Fruit fly (Drosophila melanogaster) whole organism, embryonic: ENCODE measurements around the gene nanos.

ENCODE experiments used
- Adf1 ChIP-seq: fragments of 200-800 bp; sonication (Bioruptor generic); IDR thresholded peaks from 2 replicates; pipeline ENCODE4 v1.3.6; 2022; ENCODE audit warnings: missing biosample characterization, missing genetic modification characterization
- Atf6 ChIP-seq: fragments of 200-800 bp; sonication (Bioruptor generic); IDR thresholded peaks from 2 replicates; pipeline ENCODE4 v1.3.6; 2022; ENCODE audit warnings: missing biosample characterization, missing genetic modification characterization
- B-H2 ChIP-seq: fragments of 200-800 bp; sonication (Bioruptor generic); optimal IDR thresholded peaks from 2 replicates; lab custom pipeline; 2018; ENCODE audit warnings: missing biosample characterization, mild to moderate bottlenecking, missing genetic modification characterization
- Blimp-1 ChIP-seq: fragments of 200-800 bp; sonication (Bioruptor generic); optimal IDR thresholded peaks from 3 replicates; lab custom pipeline; 2018; ENCODE audit warnings: missing biosample characterization, missing genetic modification characterization, mild to moderate bottlenecking, moderate library complexity, missing genetic modification reagents
- CG11085 ChIP-seq: fragments of 200-800 bp; sonication (Bioruptor generic); IDR thresholded peaks from 2 replicates; pipeline ENCODE4 v1.3.6; 2022; ENCODE audit warnings: missing biosample characterization, missing genetic modification characterization
- CG11456 ChIP-seq: fragments of 200-800 bp; sonication (Bioruptor generic); IDR thresholded peaks from 3 replicates; pipeline ENCODE4 v1.3.6; 2022; ENCODE audit warnings: missing biosample characterization, missing genetic modification characterization
- CG13894 ChIP-seq: fragments of 200-800 bp; sonication (Bioruptor generic); optimal IDR thresholded peaks from 3 replicates; lab custom pipeline; 2018; ENCODE audit warnings: missing biosample characterization, mild to moderate bottlenecking, missing genetic modification characterization, moderate library complexity
- CG15011 ChIP-seq: fragments of 200-800 bp; sonication (Bioruptor generic); optimal IDR thresholded peaks from 3 replicates; lab custom pipeline; 2018; ENCODE audit warnings: missing biosample characterization, mild to moderate bottlenecking, missing genetic modification characterization
- CG17912 ChIP-seq: fragments of 200-800 bp; sonication (Bioruptor generic); optimal IDR thresholded peaks from 2 replicates; lab custom pipeline; 2018; ENCODE audit warnings: missing biosample characterization, mild to moderate bottlenecking, missing genetic modification characterization
- CG18262 ChIP-seq: fragments of 200-800 bp; optimal IDR thresholded peaks from 3 replicates; lab custom pipeline; 2019; ENCODE audit warnings: missing biosample characterization, mild to moderate bottlenecking, missing genetic modification characterization, moderate library complexity
- CG2129 ChIP-seq: fragments of 200-800 bp; sonication (Bioruptor generic); IDR thresholded peaks from 2 replicates; pipeline ENCODE4 v1.3.6; 2022; ENCODE audit warnings: missing biosample characterization, missing genetic modification characterization; ENCODE audit not compliant: partially characterized antibody
- CG3163 ChIP-seq: fragments of 200-800 bp; sonication (Bioruptor generic); optimal IDR thresholded peaks from 3 replicates; lab custom pipeline; 2016; ENCODE audit warnings: missing biosample characterization, missing genetic modification characterization
- CG32532 ChIP-seq: fragments of 200-800 bp; sonication (Bioruptor generic); IDR thresholded peaks from 2 replicates; pipeline ENCODE4 v1.3.6; 2022; ENCODE audit warnings: missing biosample characterization, missing genetic modification characterization
- CG32772 ChIP-seq: fragments of 200-800 bp; sonication (Bioruptor generic); IDR thresholded peaks from 2 replicates; pipeline ENCODE4 v1.3.6; 2022; ENCODE audit warnings: missing biosample characterization, missing genetic modification characterization
- CG34422 ChIP-seq: fragments of 200-800 bp; sonication (Bioruptor generic); IDR thresholded peaks from 3 replicates; pipeline ENCODE4 v1.3.6; 2022; ENCODE audit warnings: missing biosample characterization, missing genetic modification characterization
- CG5180 ChIP-seq: fragments of 200-800 bp; sonication (Bioruptor generic); optimal IDR thresholded peaks from 3 replicates; lab custom pipeline; 2017; ENCODE audit warnings: missing biosample characterization, missing genetic modification characterization, mild to moderate bottlenecking, moderate library complexity, missing genetic modification reagents
- CG7556 ChIP-seq: fragments of 200-800 bp; sonication (Bioruptor generic); optimal IDR thresholded peaks from 2 replicates; lab custom pipeline; 2017; ENCODE audit warnings: missing biosample characterization, mild to moderate bottlenecking, missing genetic modification characterization
- CG8388 ChIP-seq: fragments of 200-800 bp; sonication (Bioruptor generic); optimal IDR thresholded peaks from 2 replicates; lab custom pipeline; 2019; ENCODE audit warnings: missing biosample characterization, mild to moderate bottlenecking, missing genetic modification characterization, moderate library complexity
- CG8944 ChIP-seq: fragments of 200-800 bp; sonication (Bioruptor generic); optimal IDR thresholded peaks from 3 replicates; lab custom pipeline; 2016; ENCODE audit warnings: missing biosample characterization, missing genetic modification characterization
- CG9932 ChIP-seq: fragments of 200-800 bp; sonication (Bioruptor generic); IDR thresholded peaks from 2 replicates; pipeline ENCODE4 v1.3.6; 2022; ENCODE audit warnings: missing biosample characterization, missing genetic modification characterization
- Dek ChIP-seq: fragments of 200-800 bp; sonication (Bioruptor generic); optimal IDR thresholded peaks from 3 replicates; lab custom pipeline; 2019; ENCODE audit warnings: missing biosample characterization, mild to moderate bottlenecking, missing genetic modification characterization, moderate library complexity
- Fer3 ChIP-seq: fragments of 200-800 bp; sonication (Bioruptor generic); optimal IDR thresholded peaks from 2 replicates; lab custom pipeline; 2018; ENCODE audit warnings: missing biosample characterization, mild to moderate bottlenecking, missing genetic modification characterization, moderate library complexity
- H2.0 ChIP-seq: fragments of 200-800 bp; sonication (Bioruptor generic); IDR thresholded peaks from 2 replicates; pipeline ENCODE4 v1.3.6; 2022; ENCODE audit warnings: missing biosample characterization, missing genetic modification characterization
- MESR4 ChIP-seq: fragments of 200-800 bp; sonication (Bioruptor generic); optimal IDR thresholded peaks from 2 replicates; lab custom pipeline; 2018; ENCODE audit warnings: missing biosample characterization, mild to moderate bottlenecking, missing genetic modification characterization, moderate library complexity
- Mes4 ChIP-seq: fragments of 200-800 bp; sonication (Bioruptor generic); optimal IDR thresholded peaks from 2 replicates; lab custom pipeline; 2016; ENCODE audit warnings: missing biosample characterization, missing genetic modification characterization
- NC2α ChIP-seq: fragments of 200-800 bp; sonication (Bioruptor generic); optimal IDR thresholded peaks from 2 replicates; lab custom pipeline; 2016; ENCODE audit warnings: missing biosample characterization, missing genetic modification characterization
- Oaz ChIP-seq: fragments of 200-800 bp; sonication (Bioruptor generic); IDR thresholded peaks from 2 replicates; pipeline ENCODE4 v1.3.6; 2022; ENCODE audit warnings: missing biosample characterization, missing genetic modification characterization
- Rfx ChIP-seq: fragments of 200-800 bp; sonication (Bioruptor generic); IDR thresholded peaks from 2 replicates; pipeline ENCODE4 v1.3.6; 2022; ENCODE audit warnings: missing biosample characterization, missing genetic modification characterization
- az2 ChIP-seq: fragments of 200-800 bp; sonication (Bioruptor generic); optimal IDR thresholded peaks from 3 replicates; lab custom pipeline; 2016; ENCODE audit warnings: missing biosample characterization, missing genetic modification characterization
- bigmax ChIP-seq: fragments of 200-800 bp; sonication (Bioruptor generic); optimal IDR thresholded peaks from 2 replicates; lab custom pipeline; 2018; ENCODE audit warnings: missing biosample characterization, mild to moderate bottlenecking, missing genetic modification characterization
- br ChIP-seq: fragments of >200 bp; optimal IDR thresholded peaks from 2 replicates; lab custom pipeline; 2017
- corto ChIP-seq: fragments of 200-800 bp; sonication (Bioruptor generic); optimal IDR thresholded peaks from 2 replicates; lab custom pipeline; 2016; ENCODE audit warnings: missing biosample characterization, mild to moderate bottlenecking, missing genetic modification characterization, moderate library complexity
- cwo ChIP-seq: fragments of 200-800 bp; sonication (Bioruptor generic); optimal IDR thresholded peaks from 3 replicates; lab custom pipeline; 2017; ENCODE audit warnings: missing biosample characterization, missing genetic modification characterization, mild to moderate bottlenecking, moderate library complexity, missing genetic modification reagents
- dmrt99B ChIP-seq: fragments of 200-800 bp; sonication (Bioruptor generic); optimal IDR thresholded peaks from 2 replicates; lab custom pipeline; 2018; ENCODE audit warnings: missing biosample characterization, mild to moderate bottlenecking, missing genetic modification characterization, moderate library complexity
- eyg ChIP-seq: fragments of 200-800 bp; sonication (Bioruptor generic); optimal IDR thresholded peaks from 3 replicates; lab custom pipeline; 2016; ENCODE audit warnings: missing biosample characterization, missing genetic modification characterization
- fru ChIP-seq: fragments of >200 bp; optimal IDR thresholded peaks from 2 replicates; lab custom pipeline; 2017
- fu2 ChIP-seq: fragments of 200-800 bp; sonication (Bioruptor generic); optimal IDR thresholded peaks from 2 replicates; lab custom pipeline; 2016; ENCODE audit warnings: missing biosample characterization, missing genetic modification characterization
- hkb ChIP-seq, 2 experiments: fragments of 200-800 bp in 1 of 2; fragments of >200 bp in 1 of 2; sonication (Bioruptor generic) in 1 of 2; IDR thresholded peaks in 1 of 2; optimal IDR thresholded peaks in 1 of 2; 2 replicates each; pipeline versions ENCODE4 v1.3.6 to Lab custom; 2017 to 2022; ENCODE audit warnings: missing biosample characterization in 1 of 2, missing genetic modification characterization in 1 of 2
- kni ChIP-seq: fragments of 200-800 bp; sonication (Bioruptor generic); optimal IDR thresholded peaks from 3 replicates; lab custom pipeline; 2017; ENCODE audit warnings: mild to moderate bottlenecking, missing biosample characterization, missing genetic modification reagents, missing genetic modification characterization
- lola ChIP-seq, 3 experiments: fragments of >200 bp in 2 of 3; fragments of 200-800 bp in 1 of 3; sonication (Bioruptor generic) in 1 of 3; optimal IDR thresholded peaks; 2 replicates each; lab custom pipeline; 2017 to 2019; ENCODE audit warnings: missing biosample characterization in 3 of 3, missing genetic modification characterization in 3 of 3, mild to moderate bottlenecking in 1 of 3, moderate library complexity in 1 of 3
- lov ChIP-seq, 2 experiments: fragments of 200-800 bp in 1 of 2; fragments of >200 bp in 1 of 2; sonication (Bioruptor generic) in 1 of 2; IDR thresholded peaks in 1 of 2; optimal IDR thresholded peaks in 1 of 2; 2 replicates in 1 of 2; 3 replicates in 1 of 2; pipeline versions ENCODE4 v1.3.6 to Lab custom; 2017 to 2022; ENCODE audit warnings: missing biosample characterization in 1 of 2, missing genetic modification characterization in 1 of 2
- ranshi ChIP-seq: fragments of 200-800 bp; sonication (Bioruptor generic); IDR thresholded peaks from 2 replicates; pipeline ENCODE4 v1.3.6; 2022; ENCODE audit warnings: missing biosample characterization, missing genetic modification characterization
- row ChIP-seq: fragments of 200-800 bp; sonication (Bioruptor generic); IDR thresholded peaks from 3 replicates; pipeline ENCODE4 v1.3.6; 2022; ENCODE audit warnings: missing biosample characterization, missing genetic modification characterization
- ttk ChIP-seq: fragments of 200-800 bp; sonication (Bioruptor generic); IDR thresholded peaks from 2 replicates; pipeline ENCODE4 v2.1.2; 2022; ENCODE audit warnings: missing biosample characterization, missing genetic modification characterization
- wdn ChIP-seq: fragments of 200-800 bp; sonication (Bioruptor generic); IDR thresholded peaks from 2 replicates; pipeline ENCODE4 v1.3.6; 2022; ENCODE audit warnings: missing biosample characterization, missing genetic modification characterization
- zen2 ChIP-seq: fragments of 200-800 bp; sonication (Bioruptor generic); IDR thresholded peaks from 3 replicates; pipeline ENCODE4 v1.3.6; 2022; ENCODE audit warnings: missing biosample characterization, missing genetic modification characterization; ENCODE audit not compliant: partially characterized antibody
- zfh1 ChIP-seq: fragments of 200-800 bp; sonication (Bioruptor generic); IDR thresholded peaks from 3 replicates; pipeline ENCODE4 v1.3.6; 2022; ENCODE audit warnings: missing biosample characterization, missing genetic modification characterization

The nanos gene

dm6 chr3R:19151848-19152787 lies 4.9 kb upstream of the nanos start (continued):
- TF ChIP-seq CG32532 (peak; percentile 66; the same call in 1 of the 2 replicates), lola (GFP tag; optimal IDR thresholded peaks at IDR 0.05; lab: Kevin White, UChicago) (no peak), CG11456 (GFP tag; lab: Robert Waterston, UW) (0 out of 3 replicates have a peak, but pooled peaks have one; percentile 40), lov (optimal IDR thresholded peaks at IDR 0.05; lab: Kevin White, UChicago) (no peak), lov (GFP tag; IDR thresholded peaks at IDR 0.05; lab: Robert Waterston, UW) (0 out of 3 replicates have a peak, but pooled peaks have one; percentile 13), CG8944 (GFP tag; lab: Kevin White, UChicago) (no peak), NC2α (GFP tag; lab: Kevin White, UChicago) (no peak), CG17912 (GFP tag; lab: Kevin White, UChicago) (no peak), CG7556 (GFP tag; lab: Kevin White, UChicago) (no peak), Oaz (GFP tag; lab: Robert Waterston, UW) (0 out of 2 replicates have a peak, but pooled peaks have one; percentile 9), H2.0 (GFP tag; lab: Robert Waterston, UW) (peak; percentile 56; the same call in 1 of the 2 replicates), ranshi (GFP tag; lab: Robert Waterston, UW) (peak; percentile 27; the same call in 1 of the 2 replicates), CG8388 (GFP tag; lab: Kevin White, UChicago) (peak; percentile 27), wdn (GFP tag; lab: Robert Waterston, UW) (0 out of 2 replicates have a peak, but pooled peaks have one; percentile 10), CG9932 (GFP tag; lab: Robert Waterston, UW) (peak; percentile 48; the same call in 1 of the 2 replicates), CG18262 (tag; lab: Kevin White, UChicago) (peak; percentile 10), B-H2 (GFP tag; lab: Kevin White, UChicago) (no peak), fu2 (GFP tag; lab: Kevin White, UChicago) (no peak), corto (GFP tag; lab: Kevin White, UChicago) (no peak), CG32772 (0 out of 2 replicates have a peak, but pooled peaks have one; percentile 11), ttk (GFP tag; lab: Robert Waterston, UW) (peak; percentile 67), Fer3 (tag; lab: Kevin White, UChicago) (peak; percentile 5), CG2129 (GFP tag; lab: Robert Waterston, UW) (no peak), eyg (GFP tag; lab: Kevin White, UChicago) (no peak), row (GFP tag; lab: Robert Waterston, UW) (peak; percentile 59; the same call in 2 of the 3 replicates), hkb (optimal IDR thresholded peaks at IDR 0.05; lab: Kevin White, UChicago) (no peak), hkb (GFP tag; IDR thresholded peaks at IDR 0.05; lab: Robert Waterston, UW) (peak; percentile 59), CG34422 (peak; percentile 47; the same call in 2 of the 3 replicates), CG3163 (no peak), CG11085 (GFP tag; lab: Robert Waterston, UW) (0 out of 2 replicates have a peak, but pooled peaks have one; percentile 34), br (lab: Kevin White, UChicago) (no peak), kni (no peak), Mes4 (GFP tag; lab: Kevin White, UChicago) (no peak), CG5180 (no peak), az2 (GFP tag; lab: Kevin White, UChicago) (peak; percentile 13), Atf6 (GFP tag; lab: Robert Waterston, UW) (peak; percentile 31; the same call in 1 of the 2 replicates), CG15011 (GFP tag; lab: Kevin White, UChicago) (peak; percentile 9), zfh1 (GFP tag; lab: Robert Waterston, UW) (0 out of 3 replicates have a peak, but pooled peaks have one; percentile 16), fru (lab: Kevin White, UChicago) (no peak), Dek (peak; percentile 30), bigmax (GFP tag; lab: Kevin White, UChicago) (no peak), MESR4 (GFP tag; lab: Kevin White, UChicago) (no peak), CG13894 (tag; lab: Kevin White, UChicago) (no peak), dmrt99B (peak; percentile 36), cwo (GFP tag; lab: Kevin White, UChicago) (peak; percentile 32), zen2 (GFP tag; lab: Robert Waterston, UW) (no peak), Adf1 (GFP tag; lab: Robert Waterston, UW) (no peak), Blimp-1 (GFP tag; lab: Kevin White, UChicago) (peak; percentile 16), Rfx (peak; percentile 58; the same call in 1 of the 2 replicates)
